Worm (Caenorhabditis elegans) whole organism, early embryonic: ENCODE data around the gene M05D6.1.

Experiments
- B0310.2 ChIP-seq: sonication (generic microtip); optimal IDR thresholded peaks from 2 replicates; lab custom pipeline; 2016; ENCODE audit warnings: mild to moderate bottlenecking, missing genetic modification characterization, missing compliant biosample characterization
- F13C5.2 ChIP-seq: sonication (generic microtip); optimal IDR thresholded peaks from 2 replicates; lab custom pipeline; 2017; ENCODE audit warnings: mild to moderate bottlenecking, missing genetic modification characterization, inconsistent platforms, missing compliant biosample characterization
- aly-1 ChIP-seq: sonication (generic microtip); optimal IDR thresholded peaks from 2 replicates; lab custom pipeline; 2016; ENCODE audit warnings: missing genetic modification characterization, missing compliant biosample characterization
- ama-1 ChIP-seq: fragments of 150-350 bp; optimal IDR thresholded peaks from 2 replicates; lab custom pipeline; 2014
- ceh-13 ChIP-seq: fragments of 200-800 bp; sonication (Bioruptor generic); optimal IDR thresholded peaks from 2 replicates; lab custom pipeline; 2018; ENCODE audit warnings: mild to moderate bottlenecking, missing genetic modification characterization, missing compliant biosample characterization
- ceh-36 ChIP-seq: sonication (generic microtip); optimal IDR thresholded peaks from 2 replicates; lab custom pipeline; 2016; ENCODE audit warnings: missing genetic modification characterization, inconsistent platforms, missing compliant biosample characterization
- ets-7 ChIP-seq: sonication (generic microtip); optimal IDR thresholded peaks from 2 replicates; lab custom pipeline; 2016; ENCODE audit warnings: missing genotype, missing genetic modification characterization, missing compliant biosample characterization
- flt-1 ChIP-seq: fragments of 200-800 bp; sonication (Bioruptor generic); IDR thresholded peaks from 2 replicates; pipeline ENCODE4 v1.3.6; 2022; ENCODE audit warnings: missing genetic modification characterization, missing compliant biosample characterization
- hmbx-1 ChIP-seq: sonication (generic microtip); optimal IDR thresholded peaks from 2 replicates; lab custom pipeline; 2016; ENCODE audit warnings: mild to moderate bottlenecking, missing genetic modification characterization, missing compliant biosample characterization
- hmg-4 ChIP-seq: fragments of 200-800 bp; sonication (Bioruptor generic); optimal IDR thresholded peaks from 2 replicates; lab custom pipeline; 2018; ENCODE audit warnings: mild to moderate bottlenecking, missing genetic modification characterization, missing compliant biosample characterization
- hnd-1 ChIP-seq: sonication (generic microtip); optimal IDR thresholded peaks from 2 replicates; lab custom pipeline; 2016; ENCODE audit warnings: missing genetic modification characterization, missing compliant biosample characterization
- pes-1 ChIP-seq: fragments of 200-800 bp; sonication (Bioruptor generic); IDR thresholded peaks from 2 replicates; pipeline ENCODE4 v1.3.6; 2022; ENCODE audit warnings: missing genetic modification reagents, missing genetic modification characterization, missing compliant biosample characterization
- scrt-1 ChIP-seq: fragments of 200-800 bp; sonication (Bioruptor generic); IDR thresholded peaks from 2 replicates; pipeline ENCODE4 v1.3.6; 2022; ENCODE audit warnings: missing genetic modification characterization, missing compliant biosample characterization
- sea-1 ChIP-seq: fragments of 200-800 bp; sonication (Bioruptor generic); conservative IDR thresholded peaks from 2 replicates; pipeline ENCODE4 v1.3.6; 2022; ENCODE audit warnings: missing genetic modification characterization, missing compliant biosample characterization
- tbx-11 ChIP-seq: fragments of 200-800 bp; sonication (Bioruptor generic); IDR thresholded peaks from 2 replicates; pipeline ENCODE4 v1.3.6; 2022; ENCODE audit warnings: missing genetic modification characterization, missing compliant biosample characterization
- tbx-37 ChIP-seq: fragments of 200-800 bp; sonication (Bioruptor generic); conservative IDR thresholded peaks from 2 replicates; pipeline ENCODE4 v1.3.6; 2022; ENCODE audit warnings: missing genetic modification reagents, missing genetic modification characterization, missing compliant biosample characterization
- tra-4 ChIP-seq: sonication (generic microtip); optimal IDR thresholded peaks from 2 replicates; lab custom pipeline; 2017; ENCODE audit warnings: missing genetic modification characterization, missing compliant biosample characterization

M05D6.1 gene

ce11 chrII:8475306-8475822 is at the start of gene M05D6.1, which contains the start of gene M05D6.3:
TSS of gene M05D6.1 (minus strand) at chrII:8475406.
TSS of gene M05D6.3 (plus strand) at chrII:8475772.
- no peak for TF ChIP-seq tbx-37 (GFP tag; lab: Robert Waterston, UW)
- no peak for TF ChIP-seq sea-1 (GFP tag; lab: Robert Waterston, UW)
- TF ChIP-seq pes-1 (GFP tag; lab: Robert Waterston, UW) = no peak
- no peak for TF ChIP-seq hnd-1 (tag; lab: Kevin White, UChicago)
- no peak for TF ChIP-seq hmg-4 (GFP tag; lab: Kevin White, UChicago)
- TF ChIP-seq B0310.2 (tag; lab: Kevin White, UChicago) = no peak
- no peak for TF ChIP-seq tbx-11 (GFP tag; lab: Robert Waterston, UW)
- no peak for TF ChIP-seq ceh-13
- no peak for TF ChIP-seq hmbx-1
- no peak for TF ChIP-seq F13C5.2
- TF ChIP-seq scrt-1 (GFP tag; lab: Robert Waterston, UW) = no peak
- TF ChIP-seq ceh-36 (tag; lab: Kevin White, UChicago) = no peak
- no peak for TF ChIP-seq aly-1
- TF ChIP-seq flt-1 (GFP tag; lab: Robert Waterston, UW) = no peak
- TF ChIP-seq ets-7 (tag; lab: Kevin White, UChicago) = no peak
- no peak for TF ChIP-seq ama-1 (lab: Kevin White, UChicago)

ce11 chrII:8520625-8521024 is 45.4 kb upstream of the M05D6.1 start, which contains the start of gene cht-2:
TSS of gene cht-2 (plus strand) at chrII:8520925.
- no peak for TF ChIP-seq tbx-37 (GFP tag; lab: Robert Waterston, UW)
- TF ChIP-seq flt-1 (GFP tag; lab: Robert Waterston, UW) = no peak
- no peak for TF ChIP-seq ceh-13
- no peak for TF ChIP-seq aly-1
- TF ChIP-seq tra-4 (tag; lab: Kevin White, UChicago) = no peak
- TF ChIP-seq hnd-1 (tag; lab: Kevin White, UChicago) = no peak
- TF ChIP-seq scrt-1 (GFP tag; lab: Robert Waterston, UW) = no peak
- no peak for TF ChIP-seq hmbx-1
- TF ChIP-seq B0310.2 (tag; lab: Kevin White, UChicago) = no peak
- TF ChIP-seq sea-1 (GFP tag; lab: Robert Waterston, UW) = no peak
- TF ChIP-seq hmg-4 (GFP tag; lab: Kevin White, UChicago) = no peak
- no peak for TF ChIP-seq ceh-36 (tag; lab: Kevin White, UChicago)
- TF ChIP-seq tbx-11 (GFP tag; lab: Robert Waterston, UW) = no peak
- no peak for TF ChIP-seq ets-7 (tag; lab: Kevin White, UChicago)

DNA sequence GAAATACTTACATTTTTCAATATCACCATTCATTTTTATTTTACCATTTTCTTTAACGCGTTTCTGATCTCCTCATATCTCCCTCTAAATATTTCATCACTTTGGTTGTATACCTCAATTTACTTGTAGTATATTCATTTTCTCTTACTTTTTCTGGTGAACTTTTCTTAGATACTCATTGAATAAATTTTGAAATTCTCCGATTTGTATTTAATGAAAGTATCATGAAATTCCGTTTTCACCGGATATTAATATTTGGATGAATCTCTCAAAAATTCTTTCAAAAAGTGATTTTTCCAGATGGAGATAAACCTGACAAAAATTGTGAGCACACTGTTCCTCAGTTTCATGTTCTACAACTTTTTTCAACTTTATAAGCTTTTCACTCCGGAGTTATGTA is 43.0 kb upstream of the M05D6.1 start, which contains the start of gene T13H5.8:
Gene T13H5.8 (plus strand): TSS at position 301 of the 400 bp plus-strand sequence.
- TF ChIP-seq ceh-13 = no peak
- no peak for TF ChIP-seq ama-1 (lab: Kevin White, UChicago)
- no peak for TF ChIP-seq scrt-1 (GFP tag; lab: Robert Waterston, UW)
- no peak for TF ChIP-seq F13C5.2
- TF ChIP-seq pes-1 (GFP tag; lab: Robert Waterston, UW) = no peak
- TF ChIP-seq hmbx-1 = no peak
- no peak for TF ChIP-seq ets-7 (tag; lab: Kevin White, UChicago)
- TF ChIP-seq tbx-37 (GFP tag; lab: Robert Waterston, UW) = no peak
- no peak for TF ChIP-seq sea-1 (GFP tag; lab: Robert Waterston, UW)
- TF ChIP-seq ceh-36 (tag; lab: Kevin White, UChicago) = no peak
- TF ChIP-seq flt-1 (GFP tag; lab: Robert Waterston, UW) = no peak
- no peak for TF ChIP-seq aly-1
- no peak for TF ChIP-seq tra-4 (tag; lab: Kevin White, UChicago)
- no peak for TF ChIP-seq hnd-1 (tag; lab: Kevin White, UChicago)
- no peak for TF ChIP-seq tbx-11 (GFP tag; lab: Robert Waterston, UW)
- no peak for TF ChIP-seq B0310.2 (tag; lab: Kevin White, UChicago)
- TF ChIP-seq hmg-4 (GFP tag; lab: Kevin White, UChicago) = no peak

DNA sequence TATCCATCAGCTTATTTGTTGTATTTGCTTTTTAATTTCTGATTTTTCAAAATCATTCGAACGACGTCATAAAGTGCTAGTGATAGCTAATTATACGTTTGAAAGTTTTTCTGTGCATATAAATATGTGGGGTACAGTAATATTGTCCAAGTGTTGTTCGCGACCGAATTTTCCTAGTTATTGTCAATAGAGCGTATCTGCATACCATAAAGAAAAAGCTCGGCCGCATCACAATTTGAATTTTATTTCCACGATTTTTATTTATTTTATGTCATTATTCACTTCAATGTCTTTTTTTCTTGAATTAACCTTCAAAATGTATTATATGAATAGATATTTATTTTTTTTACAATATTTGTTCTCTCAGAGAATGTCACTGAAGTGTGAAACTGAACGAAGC is 41.6 kb upstream of the M05D6.1 start, which contains the start of gene rnh-2:
Gene rnh-2 (plus strand): TSS at position 368 of the 400 bp plus-strand sequence.
- no peak for TF ChIP-seq ceh-13
- TF ChIP-seq hmg-4 (GFP tag; lab: Kevin White, UChicago) = no peak
- peak; percentile 46; the same call in 1 of the 2 replicates for TF ChIP-seq tbx-37 (GFP tag; lab: Robert Waterston, UW)
- 0 out of 2 replicates have a peak, but pooled peaks have one; percentile 31 for TF ChIP-seq flt-1 (GFP tag; lab: Robert Waterston, UW)
- no peak for TF ChIP-seq pes-1 (GFP tag; lab: Robert Waterston, UW)
- TF ChIP-seq sea-1 (GFP tag; lab: Robert Waterston, UW) = no peak
- TF ChIP-seq F13C5.2 = peak; percentile 5
- TF ChIP-seq tra-4 (tag; lab: Kevin White, UChicago) = no peak
- no peak for TF ChIP-seq ets-7 (tag; lab: Kevin White, UChicago)
- no peak for TF ChIP-seq ama-1 (lab: Kevin White, UChicago)
- TF ChIP-seq hmbx-1 = no peak
- TF ChIP-seq hnd-1 (tag; lab: Kevin White, UChicago) = no peak

DNA sequence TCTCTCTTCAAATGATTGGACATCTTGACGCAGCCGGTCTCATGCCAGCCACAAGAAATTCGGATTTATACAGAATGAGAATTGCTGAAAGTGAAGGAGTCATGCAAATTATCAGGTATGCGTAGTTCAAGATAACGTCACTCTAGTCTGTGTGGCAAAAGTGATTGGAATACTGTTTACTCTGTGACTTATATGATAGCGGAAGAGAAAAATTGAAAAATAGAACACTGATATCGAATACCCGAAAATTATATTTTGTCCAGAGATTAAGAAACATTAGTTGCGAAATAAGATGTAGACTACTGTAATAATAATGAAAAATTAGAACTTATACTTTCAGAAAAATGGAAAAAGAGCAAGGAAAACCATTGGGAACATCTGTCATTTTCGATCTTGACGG is 40.3 kb upstream of the M05D6.1 start:
- TF ChIP-seq flt-1 (GFP tag; lab: Robert Waterston, UW) (no peak), ama-1 (lab: Kevin White, UChicago) (no peak), B0310.2 (tag; lab: Kevin White, UChicago) (no peak), tra-4 (tag; lab: Kevin White, UChicago) (no peak), pes-1 (GFP tag; lab: Robert Waterston, UW) (no peak), aly-1 (no peak), F13C5.2 (no peak), hmg-4 (GFP tag; lab: Kevin White, UChicago) (no peak), hmbx-1 (no peak), tbx-37 (GFP tag; lab: Robert Waterston, UW) (no peak), ets-7 (tag; lab: Kevin White, UChicago) (no peak), hnd-1 (tag; lab: Kevin White, UChicago) (no peak)

DNA sequence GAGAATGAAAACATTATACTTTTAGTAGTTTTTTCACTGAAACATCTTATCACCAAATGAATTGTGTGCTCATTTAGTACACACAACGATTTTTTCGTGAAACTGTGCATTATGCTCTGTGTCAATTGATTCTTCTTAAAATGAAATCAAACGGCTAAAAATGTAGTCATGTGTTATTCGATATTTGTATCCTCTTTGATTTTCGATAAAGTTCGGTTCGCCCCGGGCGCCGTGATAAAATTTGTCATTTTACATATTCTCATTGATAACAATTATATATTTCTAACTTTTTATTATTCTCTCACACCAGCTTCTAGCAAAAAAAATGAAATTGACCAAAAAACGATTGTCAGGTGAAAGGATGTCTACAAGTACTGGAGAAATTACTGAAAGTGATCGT is 39.5 kb upstream of the M05D6.1 start, which contains the start of gene ctg-2:
Gene ctg-2 (plus strand): TSS at position 326 of the 400 bp plus-strand sequence.
- TF ChIP-seq sea-1 (GFP tag; lab: Robert Waterston, UW) (no peak), scrt-1 (GFP tag; lab: Robert Waterston, UW) (no peak), ets-7 (tag; lab: Kevin White, UChicago) (no peak), ama-1 (lab: Kevin White, UChicago) (no peak), hnd-1 (tag; lab: Kevin White, UChicago) (no peak), aly-1 (no peak), ceh-36 (tag; lab: Kevin White, UChicago) (no peak), hmbx-1 (no peak), tra-4 (tag; lab: Kevin White, UChicago) (no peak), tbx-11 (GFP tag; lab: Robert Waterston, UW) (no peak), flt-1 (GFP tag; lab: Robert Waterston, UW) (no peak), hmg-4 (GFP tag; lab: Kevin White, UChicago) (no peak), F13C5.2 (no peak), ceh-13 (no peak), B0310.2 (tag; lab: Kevin White, UChicago) (no peak), pes-1 (GFP tag; lab: Robert Waterston, UW) (no peak), tbx-37 (GFP tag; lab: Robert Waterston, UW) (no peak)
